Fruit fly (Drosophila melanogaster) whole organism, wandering third instar larva: ENCODE data around the gene CG3164.

Experiments
- Hr78 ChIP-seq: fragments of >200 bp; optimal IDR thresholded peaks from 2 replicates; lab custom pipeline; 2017; ENCODE audit warnings: missing biosample characterization, missing genetic modification characterization
- Myc ChIP-seq: fragments of >200 bp; optimal IDR thresholded peaks from 2 replicates; lab custom pipeline; 2017
- N ChIP-seq: fragments of >200 bp; optimal IDR thresholded peaks from 2 replicates; lab custom pipeline; 2018; ENCODE audit warnings: missing biosample characterization, missing external identifiers, missing genetic modification characterization
- jim ChIP-seq: fragments of 175-275, 200-325 bp; sonication (Bioruptor generic); optimal IDR thresholded peaks from 2 replicates; lab custom pipeline; 2016; ENCODE audit warnings: missing biosample characterization, mild to moderate bottlenecking, missing genetic modification characterization

- no peak for TF ChIP-seq Hr78
- TF ChIP-seq Myc (lab: Kevin White, UChicago): no peak
- TF ChIP-seq N: no peak
- TF ChIP-seq jim: peak; percentile 89
These were observed 30.2 kb upstream of the CG3164 start for dm6 chr2L:160581-161452.
